Worm (Caenorhabditis elegans) whole organism, L1 larva: ENCODE data around the gene flp-27.

Experiments
- elt-2 ChIP-seq: sonication (generic microtip); optimal IDR thresholded peaks from 2 replicates; lab custom pipeline; 2016; ENCODE audit warnings: missing genetic modification characterization, mild to moderate bottlenecking, inconsistent platforms, missing compliant biosample characterization, missing genetic modification reagents
- fkh-10 ChIP-seq: sonication (generic microtip); optimal IDR thresholded peaks from 2 replicates; lab custom pipeline; 2017; ENCODE audit warnings: missing biosample characterization, missing genetic modification reagents, missing genetic modification characterization
- pqm-1 ChIP-seq: sonication (generic microtip); optimal IDR thresholded peaks from 3 replicates; lab custom pipeline; 2017; ENCODE audit warnings: missing biosample characterization, missing genetic modification characterization
- unc-62 ChIP-seq: fragments of 150-350 bp; optimal IDR thresholded peaks from 2 replicates; lab custom pipeline; 2014; ENCODE audit warnings: missing biosample characterization, missing genetic modification reagents, missing genetic modification characterization
- ztf-4 ChIP-seq: fragments of 150-350 bp; optimal IDR thresholded peaks from 2 replicates; lab custom pipeline; 2014; ENCODE audit warnings: missing biosample characterization, missing genetic modification characterization

DNA sequence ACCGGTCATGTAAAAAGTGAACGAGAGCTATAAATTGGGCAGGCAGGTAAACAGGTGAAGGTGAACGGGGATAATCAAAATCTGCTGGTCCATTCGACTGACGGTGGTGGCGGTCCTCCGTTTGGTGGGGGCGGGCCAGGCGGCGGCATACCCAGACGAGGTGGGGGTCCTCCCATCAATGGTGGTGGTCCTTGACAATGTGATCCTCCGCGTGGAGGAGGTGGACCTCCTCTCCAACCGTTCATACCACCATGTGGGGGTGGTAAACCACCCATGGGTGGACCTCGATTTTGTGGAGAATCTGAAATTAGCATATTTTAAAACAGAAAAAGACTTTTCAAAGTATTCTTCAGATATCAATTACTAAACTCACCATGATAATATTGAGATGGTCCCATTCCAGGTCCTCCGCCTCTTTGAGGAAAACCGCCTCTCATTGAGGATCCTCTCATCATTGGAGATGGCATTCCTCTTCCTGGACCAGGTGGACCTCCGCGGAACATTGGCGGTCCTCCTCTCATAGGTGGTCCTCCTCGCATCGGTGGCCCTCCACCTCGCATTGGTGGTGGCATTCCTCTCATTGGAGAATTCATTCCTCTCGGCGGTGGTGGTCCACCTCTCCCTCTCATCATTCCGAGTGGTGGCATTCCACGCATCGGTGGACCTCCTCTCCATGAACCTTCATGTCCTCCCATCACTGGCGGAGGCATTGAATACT is 40.3 kb upstream of the flp-27 start:
- TF ChIP-seq ztf-4 (tag; lab: Kevin White, UChicago) (no peak), elt-2 (tag; lab: Kevin White, UChicago) (no peak), unc-62 (no peak), fkh-10 (GFP tag; lab: Kevin White, UChicago) (no peak), pqm-1 (no peak)
